Worm (Caenorhabditis elegans) whole organism, young adult: ENCODE data around the gene F17C11.6.

Source experiments
- C17E4.6 ChIP-seq: fragments of 200-800 bp; sonication (Bioruptor generic); IDR thresholded peaks from 2 replicates; pipeline ENCODE4 v1.3.6; 2022; ENCODE audit warnings: missing genetic modification reagents, missing genetic modification characterization, missing compliant biosample characterization
- F57C9.4 ChIP-seq: sonication (generic microtip); optimal IDR thresholded peaks from 2 replicates; lab custom pipeline; 2017; ENCODE audit warnings: mild to moderate bottlenecking, missing genetic modification characterization, missing compliant biosample characterization
- ama-1 ChIP-seq, 3 experiments: fragments of 150-350 bp in 1 of 3; sonication (generic microtip) in 2 of 3; optimal IDR thresholded peaks; 2 replicates each; lab custom pipeline; 2014 to 2018; ENCODE audit warnings: missing biosample characterization in 2 of 3, missing genetic modification characterization in 2 of 3, missing genetic modification reagents in 2 of 3
- cebp-1 ChIP-seq, 2 experiments: fragments of 200-800 bp in 1 of 2; sonication (Bioruptor generic) in 1 of 2; sonication (generic microtip) in 1 of 2; IDR thresholded peaks in 1 of 2; optimal IDR thresholded peaks in 1 of 2; 2 replicates each; pipeline versions ENCODE4 v1.3.6 to Lab custom; 2017 to 2022; ENCODE audit warnings: missing compliant biosample characterization in 2 of 2, missing genetic modification characterization in 2 of 2, mild to moderate bottlenecking in 1 of 2, missing genetic modification reagents in 1 of 2, moderate library complexity in 1 of 2
- dpl-1 ChIP-seq: fragments of 150-350 bp; optimal IDR thresholded peaks from 2 replicates; lab custom pipeline; 2014; ENCODE audit warnings: missing biosample characterization, missing genetic modification reagents, missing genetic modification characterization
- efl-1 ChIP-seq: fragments of 150-350 bp; optimal IDR thresholded peaks from 2 replicates; lab custom pipeline; 2014; ENCODE audit warnings: missing biosample characterization, missing genetic modification reagents, missing genetic modification characterization
- lin-35 ChIP-seq, 3 experiments: fragments of 150-350 bp in 2 of 3; sonication (generic microtip) in 1 of 3; optimal IDR thresholded peaks; 2 replicates each; lab custom pipeline; 2014 to 2018; ENCODE audit warnings: missing biosample characterization in 3 of 3, missing genetic modification characterization in 3 of 3, missing genetic modification reagents in 3 of 3
- lsl-1 ChIP-seq: fragments of 200-800 bp; sonication (Bioruptor generic); optimal IDR thresholded peaks from 2 replicates; lab custom pipeline; 2018; ENCODE audit warnings: mild to moderate bottlenecking, missing genetic modification characterization, moderate library complexity, missing compliant biosample characterization
- madf-10 ChIP-seq: sonication (generic microtip); optimal IDR thresholded peaks from 2 replicates; lab custom pipeline; 2016; ENCODE audit warnings: mild to moderate bottlenecking, missing genetic modification characterization, missing compliant biosample characterization
- madf-6 ChIP-seq: fragments of 200-800 bp; sonication (Bioruptor generic); IDR thresholded peaks from 2 replicates; pipeline ENCODE4 v1.3.6; 2022; ENCODE audit warnings: missing genetic modification reagents, missing genetic modification characterization, missing compliant biosample characterization
- unc-130 ChIP-seq: sonication (generic microtip); optimal IDR thresholded peaks from 2 replicates; lab custom pipeline; 2016; ENCODE audit warnings: missing genetic modification reagents, missing genetic modification characterization, missing compliant biosample characterization

DNA sequence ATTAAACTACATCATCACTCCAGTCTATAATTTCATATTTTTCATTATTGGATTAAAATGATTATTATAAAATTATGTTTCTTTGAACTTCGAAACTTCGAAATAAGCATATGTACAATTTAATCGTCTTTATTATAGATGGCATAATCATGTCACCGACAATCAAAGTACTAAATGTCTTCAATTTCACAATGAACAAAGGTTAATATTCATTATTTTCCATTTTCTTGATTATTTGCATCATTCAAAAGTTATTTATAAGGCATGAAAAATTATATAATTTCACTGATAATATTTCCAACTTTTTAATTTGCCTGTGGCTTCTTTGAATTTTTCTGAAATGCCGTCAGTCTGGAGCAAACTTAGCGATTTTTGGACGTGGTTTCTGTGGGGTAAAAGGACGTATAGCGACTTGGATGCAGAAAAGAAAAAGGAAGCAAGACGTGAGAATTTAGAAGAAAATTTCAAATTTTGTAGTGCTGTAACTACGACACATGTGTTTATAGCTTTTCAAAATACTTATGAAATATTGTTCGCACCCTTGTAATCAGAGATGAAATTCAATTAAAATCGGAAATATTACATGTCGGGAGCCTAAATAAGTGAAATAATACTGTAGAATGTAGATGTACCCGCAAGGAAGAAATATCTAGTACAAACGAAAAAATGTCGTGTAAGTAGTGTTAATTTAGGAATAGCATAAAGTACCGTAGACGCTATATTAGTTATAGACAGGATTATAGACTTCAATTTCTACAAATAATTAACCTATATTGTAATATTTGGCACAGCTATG lies 958 bp downstream of the F17C11.6 start, which contains the start of gene F17C11.13:
- TF ChIP-seq C17E4.6 (GFP tag; lab: Robert Waterston, UW) (no peak), unc-130 (GFP tag; lab: Kevin White, UChicago) (no peak), efl-1 (GFP tag; lab: Kevin White, UChicago) (no peak), dpl-1 (GFP tag; lab: Kevin White, UChicago) (no peak), ama-1 (optimal IDR thresholded peaks at IDR 0.05; lab: Kevin White, UChicago) (no peak), ama-1 (GFP tag; optimal IDR thresholded peaks at IDR 0.05; lab: Kevin White, UChicago) (no peak), F57C9.4 (tag; lab: Kevin White, UChicago) (no peak), madf-6 (GFP tag; lab: Robert Waterston, UW) (no peak), lin-35 (GFP tag; optimal IDR thresholded peaks at IDR 0.05; lab: Kevin White, UChicago) (no peak), cebp-1 (GFP tag; IDR thresholded peaks at IDR 0.05; lab: Robert Waterston, UW) (no peak), cebp-1 (tag; optimal IDR thresholded peaks at IDR 0.05; lab: Kevin White, UChicago) (no peak), madf-10 (no peak), lsl-1 (no peak)
